Worm (Caenorhabditis elegans) whole organism, young adult: Measurements from ENCODE around the gene sra-33.

ENCODE experiments used
- ekl-4 ChIP-seq: fragments of 200-800 bp; sonication (Bioruptor generic); IDR thresholded peaks from 2 replicates; pipeline ENCODE4 v1.3.6; 2022; ENCODE audit warnings: missing genetic modification reagents, missing genetic modification characterization, missing compliant biosample characterization
- ets-4 ChIP-seq: fragments of 200-800 bp; sonication (Bioruptor generic); optimal IDR thresholded peaks from 2 replicates; lab custom pipeline; 2018; ENCODE audit warnings: mild to moderate bottlenecking, missing genetic modification characterization, missing compliant biosample characterization

DNA sequence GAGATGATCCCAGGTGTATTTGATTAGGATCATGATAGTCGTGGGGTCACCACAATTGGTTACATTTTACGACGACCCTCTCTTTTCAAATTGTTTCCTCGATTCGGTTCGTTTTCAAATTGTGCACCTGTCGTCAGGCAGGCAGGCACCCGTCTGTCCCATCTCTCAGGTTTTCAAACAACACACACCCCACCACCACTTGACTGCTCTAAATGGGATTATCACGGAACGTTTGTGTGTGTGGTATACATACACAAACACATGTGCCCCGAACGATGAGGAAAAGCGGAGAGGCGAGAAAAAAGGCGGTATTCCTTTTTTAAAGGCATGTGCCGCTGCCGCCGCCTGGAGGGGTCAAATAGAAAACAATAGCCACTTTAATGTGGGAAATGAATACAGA, 48.3 kb upstream of the sra-33 start:
- TF ChIP-seq ekl-4 (GFP tag; lab: Robert Waterston, UW) (no peak), ets-4 (GFP tag; lab: Kevin White, UChicago) (no peak)
